Fruit fly (Drosophila melanogaster) whole organism: Measurements from ENCODE around the gene CG33127.

Experiments
- CG8478 ChIP-seq: fragments of >200 bp; optimal IDR thresholded peaks from 2 replicates; lab custom pipeline; 2018; ENCODE audit warnings: inconsistent platforms
- Dll ChIP-seq: fragments of >200 bp; optimal IDR thresholded peaks from 2 replicates; lab custom pipeline; 2017
- EcR ChIP-seq, 2 experiments: fragments of >200 bp; optimal IDR thresholded peaks; 2 replicates each; lab custom pipeline; 2017; ENCODE audit warnings: missing biosample characterization in 2 of 2, missing genetic modification characterization in 2 of 2, missing genetic modification reagents in 2 of 2
- pan ChIP-seq: fragments of >200 bp; optimal IDR thresholded peaks from 2 replicates; lab custom pipeline; 2017
- psq ChIP-seq: fragments of >200 bp; optimal IDR thresholded peaks from 2 replicates; lab custom pipeline; 2017
- usp ChIP-seq: fragments of >200 bp; optimal IDR thresholded peaks from 2 replicates; lab custom pipeline; 2017; ENCODE audit warnings: missing biosample characterization, missing genetic modification characterization, mixed read lengths

The CG33127 gene

dm6 chr2L:357556-358130, 35.7 kb downstream of the CG33127 start, which contains the start of gene Ent1:
TSS of gene Ent1 (minus strand) at chr2L:357874.
- TF ChIP-seq EcR (GFP tag; optimal IDR thresholded peaks at IDR 0.05; lab: Kevin White, UChicago) = no peak
- TF ChIP-seq psq = no peak
- TF ChIP-seq usp (GFP tag; lab: Kevin White, UChicago) = no peak
- TF ChIP-seq Dll (lab: Kevin White, UChicago) = no peak
- no peak for TF ChIP-seq pan (lab: Kevin White, UChicago)
- TF ChIP-seq CG8478 = no peak

- TF ChIP-seq EcR (GFP tag; optimal IDR thresholded peaks at IDR 0.05; lab: Kevin White, UChicago) (no peak), pan (lab: Kevin White, UChicago) (no peak), psq (no peak), usp (GFP tag; lab: Kevin White, UChicago) (no peak), CG8478 (no peak), Dll (lab: Kevin White, UChicago) (no peak)
Measured at dm6 chr2L:366876-367275, 45.0 kb downstream of the CG33127 start.

DNA sequence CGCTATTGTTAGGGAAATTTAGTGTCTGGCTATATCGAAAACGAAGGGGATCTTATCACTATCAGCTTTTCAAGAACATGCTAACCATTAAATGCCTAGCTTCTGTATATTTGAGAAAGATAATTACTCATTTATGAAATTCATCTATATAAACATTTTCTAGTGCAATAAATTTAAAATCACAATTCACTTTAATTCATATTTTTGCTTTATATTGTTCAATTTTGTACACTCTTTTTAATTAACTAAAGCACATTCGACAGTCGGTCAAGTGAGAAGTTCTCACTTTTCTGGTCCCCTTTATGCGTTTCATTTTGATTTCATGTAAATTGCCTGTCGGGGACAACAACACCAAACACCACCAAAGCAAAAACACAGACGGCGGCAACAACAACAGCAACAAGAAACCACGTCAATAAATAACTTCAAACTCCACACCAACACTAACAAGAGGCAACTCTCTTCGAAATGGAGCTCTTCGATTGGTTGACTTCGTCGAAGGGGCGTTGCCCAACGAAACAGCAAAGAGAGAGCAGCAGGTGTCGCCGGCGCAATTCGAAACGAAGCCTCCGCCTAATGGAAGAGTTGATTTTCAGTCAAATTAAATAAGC, 46.6 kb downstream of the CG33127 start:
- TF ChIP-seq CG8478 = no peak
- TF ChIP-seq Dll (lab: Kevin White, UChicago) = no peak
- no peak for TF ChIP-seq pan (lab: Kevin White, UChicago)
- TF ChIP-seq EcR (GFP tag; optimal IDR thresholded peaks at IDR 0.05; lab: Kevin White, UChicago) = no peak
- no peak for TF ChIP-seq usp (GFP tag; lab: Kevin White, UChicago)
- TF ChIP-seq psq = no peak

- TF ChIP-seq CG8478 = no peak
- TF ChIP-seq EcR (GFP tag; optimal IDR thresholded peaks at IDR 0.05; lab: Kevin White, UChicago) = no peak
- TF ChIP-seq psq = no peak
- no peak for TF ChIP-seq usp (GFP tag; lab: Kevin White, UChicago)
- TF ChIP-seq pan (lab: Kevin White, UChicago) = no peak
- no peak for TF ChIP-seq Dll (lab: Kevin White, UChicago)
Measured at dm6 chr2L:369811-370210, 47.9 kb downstream of the CG33127 start.

DNA sequence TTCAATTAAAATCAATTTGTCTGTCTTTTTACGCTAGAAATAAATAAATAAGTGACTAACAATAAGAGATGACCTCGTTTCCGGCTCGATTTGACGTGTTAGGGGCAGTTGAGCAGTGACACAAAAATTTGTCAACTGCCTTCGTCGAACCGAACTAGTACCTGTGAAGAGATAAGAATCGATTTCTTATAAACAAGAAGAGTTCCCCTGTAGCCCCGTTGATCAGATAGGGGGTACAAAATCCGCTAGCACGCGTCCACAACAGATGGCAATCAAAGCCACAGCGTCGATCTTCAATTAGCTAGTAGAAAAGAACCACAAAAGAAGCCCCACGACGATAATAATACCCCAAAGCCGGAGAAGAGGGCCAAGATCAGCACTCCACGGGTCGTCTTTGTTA, 49.8 kb downstream of the CG33127 start:
- TF ChIP-seq psq (no peak), usp (GFP tag; lab: Kevin White, UChicago) (no peak), pan (lab: Kevin White, UChicago) (no peak), Dll (lab: Kevin White, UChicago) (no peak), CG8478 (no peak), EcR (GFP tag; optimal IDR thresholded peaks at IDR 0.05; lab: Kevin White, UChicago) (no peak)
